Worm (Caenorhabditis elegans) whole organism, L2 larva: Measurements from ENCODE around the gene K12G11.6.

Experiments
- C34F6.9 ChIP-seq: fragments of 150-350 bp; optimal IDR thresholded peaks from 2 replicates; lab custom pipeline; 2014; ENCODE audit warnings: missing biosample characterization, missing genetic modification characterization
- F13H6.1 ChIP-seq: sonication (generic microtip); optimal IDR thresholded peaks from 2 replicates; lab custom pipeline; 2016; ENCODE audit warnings: missing genetic modification characterization, missing compliant biosample characterization
- R02D3.7 ChIP-seq: fragments of 150-350 bp; optimal IDR thresholded peaks from 2 replicates; lab custom pipeline; 2014; ENCODE audit warnings: missing biosample characterization, missing genetic modification characterization
- Y55F3AM.14 ChIP-seq: fragments of 200-800 bp; sonication (Bioruptor generic); optimal IDR thresholded peaks from 2 replicates; lab custom pipeline; 2018; ENCODE audit warnings: mild to moderate bottlenecking, missing genetic modification characterization, missing compliant biosample characterization
- alr-1 ChIP-seq: fragments of 150-350 bp; optimal IDR thresholded peaks from 2 replicates; lab custom pipeline; 2014; ENCODE audit warnings: missing biosample characterization, missing genetic modification characterization
- ama-1 ChIP-seq: fragments of 150-350 bp; optimal IDR thresholded peaks from 2 replicates; lab custom pipeline; 2018; ENCODE audit warnings: inconsistent platforms
- blmp-1 ChIP-seq: sonication (generic microtip); optimal IDR thresholded peaks from 2 replicates; lab custom pipeline; 2017; ENCODE audit warnings: missing genetic modification characterization, mild to moderate bottlenecking, missing compliant biosample characterization, antibody characterized with exemption, moderate library complexity; ENCODE audit not compliant: insufficient read depth
- ceh-16 ChIP-seq: fragments of 150-350 bp; optimal IDR thresholded peaks from 2 replicates; lab custom pipeline; 2014; ENCODE audit warnings: missing biosample characterization, missing genetic modification characterization
- crh-2 ChIP-seq: sonication (generic microtip); optimal IDR thresholded peaks from 2 replicates; lab custom pipeline; 2017; ENCODE audit warnings: missing biosample characterization, missing genetic modification characterization
- dmd-4 ChIP-seq: sonication (generic microtip); optimal IDR thresholded peaks from 2 replicates; lab custom pipeline; 2017; ENCODE audit warnings: missing biosample characterization, missing genetic modification characterization
- egl-27 ChIP-seq: sonication (generic microtip); optimal IDR thresholded peaks from 3 replicates; lab custom pipeline; 2017; ENCODE audit warnings: missing biosample characterization, missing genetic modification reagents, missing genetic modification characterization
- elt-1 ChIP-seq: fragments of 150-350 bp; optimal IDR thresholded peaks from 2 replicates; lab custom pipeline; 2014; ENCODE audit warnings: missing biosample characterization, missing genetic modification characterization
- fos-1 ChIP-seq: fragments of 150-350 bp; optimal IDR thresholded peaks from 2 replicates; lab custom pipeline; 2014; ENCODE audit warnings: missing biosample characterization, missing genetic modification characterization
- lin-11 ChIP-seq: fragments of 150-350 bp; sonication (generic microtip); optimal IDR thresholded peaks from 2 replicates; lab custom pipeline; 2014; ENCODE audit warnings: missing biosample characterization, missing genetic modification characterization, inconsistent platforms, mixed read lengths
- lin-13 ChIP-seq: fragments of 150-350 bp; optimal IDR thresholded peaks from 2 replicates; lab custom pipeline; 2014; ENCODE audit warnings: missing biosample characterization, missing genetic modification reagents, missing genetic modification characterization
- lin-39 ChIP-seq: fragments of 150-350 bp; optimal IDR thresholded peaks from 2 replicates; lab custom pipeline; 2014; ENCODE audit warnings: missing biosample characterization, missing genetic modification reagents, missing genetic modification characterization
- lsy-2 ChIP-seq, 2 experiments: fragments of 150-350 bp in 1 of 2; sonication (generic microtip) in 1 of 2; optimal IDR thresholded peaks; 2 replicates each; lab custom pipeline; 2014 to 2017; ENCODE audit warnings: missing biosample characterization in 2 of 2, missing genetic modification characterization in 2 of 2
- mab-5 ChIP-seq: fragments of 150-350 bp; optimal IDR thresholded peaks from 2 replicates; lab custom pipeline; 2014; ENCODE audit warnings: missing biosample characterization, missing genetic modification characterization
- mbf-1 ChIP-seq: sonication (generic microtip); optimal IDR thresholded peaks from 2 replicates; lab custom pipeline; 2017; ENCODE audit warnings: missing biosample characterization, missing genetic modification characterization
- mdl-1 ChIP-seq, 2 experiments: fragments of 150-350 bp in 1 of 2; sonication (generic microtip) in 1 of 2; optimal IDR thresholded peaks; 2 replicates each; lab custom pipeline; 2017; ENCODE audit warnings: missing biosample characterization in 2 of 2, missing genetic modification characterization in 2 of 2
- nhr-10 ChIP-seq: sonication (generic microtip); optimal IDR thresholded peaks from 2 replicates; lab custom pipeline; 2017; ENCODE audit warnings: missing biosample characterization, missing genetic modification characterization
- nhr-11 ChIP-seq: fragments of 150-350 bp; optimal IDR thresholded peaks from 2 replicates; lab custom pipeline; 2014; ENCODE audit warnings: missing biosample characterization, missing genetic modification characterization
- nhr-12 ChIP-seq: fragments of 150-350 bp; optimal IDR thresholded peaks from 2 replicates; lab custom pipeline; 2014; ENCODE audit warnings: missing biosample characterization, missing genetic modification characterization
- nhr-129 ChIP-seq: fragments of 150-350 bp; optimal IDR thresholded peaks from 2 replicates; lab custom pipeline; 2014; ENCODE audit warnings: missing biosample characterization, missing genetic modification characterization
- nhr-21 ChIP-seq: fragments of 150-350 bp; optimal IDR thresholded peaks from 2 replicates; lab custom pipeline; 2014; ENCODE audit warnings: missing biosample characterization, missing genetic modification characterization
- nhr-23 ChIP-seq: fragments of 150-350 bp; optimal IDR thresholded peaks from 2 replicates; lab custom pipeline; 2014; ENCODE audit warnings: missing biosample characterization, missing genetic modification reagents, missing genetic modification characterization
- nhr-237 ChIP-seq: fragments of 150-350 bp; optimal IDR thresholded peaks from 2 replicates; lab custom pipeline; 2014; ENCODE audit warnings: missing biosample characterization, missing genetic modification characterization
- nhr-25 ChIP-seq: fragments of 150-350 bp; sonication (generic microtip); optimal IDR thresholded peaks from 3 replicates; lab custom pipeline; 2014; ENCODE audit warnings: missing biosample characterization, missing genetic modification characterization
- nhr-6 ChIP-seq: fragments of 150-350 bp; optimal IDR thresholded peaks from 2 replicates; lab custom pipeline; 2014; ENCODE audit warnings: missing biosample characterization, missing genetic modification characterization
- peb-1 ChIP-seq: fragments of 150-350 bp; optimal IDR thresholded peaks from 2 replicates; lab custom pipeline; 2014; ENCODE audit warnings: missing biosample characterization, missing genetic modification characterization
- skn-1 ChIP-seq: sonication (generic microtip); optimal IDR thresholded peaks from 2 replicates; lab custom pipeline; 2017; ENCODE audit warnings: missing biosample characterization, missing genetic modification characterization
- sma-3 ChIP-seq: sonication (generic microtip); optimal IDR thresholded peaks from 2 replicates; lab custom pipeline; 2016; ENCODE audit warnings: missing genetic modification reagents, missing genetic modification characterization, missing compliant biosample characterization
- sma-9 ChIP-seq, 2 experiments: fragments of 150-350 bp in 1 of 2; sonication (generic microtip) in 1 of 2; optimal IDR thresholded peaks; 2 replicates each; lab custom pipeline; 2014 to 2016; ENCODE audit warnings: missing genetic modification characterization in 2 of 2, mild to moderate bottlenecking in 1 of 2, missing biosample characterization in 1 of 2, missing compliant biosample characterization in 1 of 2, missing genetic modification reagents in 1 of 2, moderate library complexity in 1 of 2
- snpc-4 ChIP-seq: fragments of 150-350 bp; optimal IDR thresholded peaks from 2 replicates; lab custom pipeline; 2014; ENCODE audit warnings: missing biosample characterization, missing genetic modification characterization
- zag-1 ChIP-seq: fragments of 150-350 bp; optimal IDR thresholded peaks from 2 replicates; lab custom pipeline; 2014; ENCODE audit warnings: missing biosample characterization, missing genetic modification characterization
- ztf-1 ChIP-seq: fragments of 200-800 bp; sonication (Bioruptor generic); conservative IDR thresholded peaks from 2 replicates; pipeline ENCODE4 v1.3.6; 2022; ENCODE audit warnings: missing genetic modification characterization, missing compliant biosample characterization
- ztf-4 ChIP-seq: fragments of 150-350 bp; optimal IDR thresholded peaks from 2 replicates; lab custom pipeline; 2014; ENCODE audit warnings: missing biosample characterization, missing genetic modification characterization

K12G11.6 gene

DNA sequence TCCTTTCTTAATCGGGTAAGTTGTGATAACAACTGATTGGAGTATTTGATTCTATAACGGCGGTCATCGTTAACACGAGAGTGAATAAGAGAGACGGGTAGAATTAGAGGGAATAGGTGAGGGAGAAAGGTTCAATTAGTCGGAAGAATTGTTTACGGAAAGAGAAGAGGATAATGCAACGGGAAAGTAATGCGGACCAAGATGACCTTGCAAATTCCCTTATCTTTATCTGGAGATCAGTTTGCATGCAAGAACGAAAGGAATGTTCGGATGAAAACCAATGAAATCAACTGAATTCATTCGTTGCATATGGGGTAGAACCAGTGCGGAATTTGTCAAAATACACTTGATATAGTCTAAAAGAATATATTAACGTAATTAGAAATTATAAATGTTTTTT, 8.0 kb downstream of the K12G11.6 start:
- TF ChIP-seq ztf-4 = no peak
- TF ChIP-seq ama-1 (lab: Kevin White, UChicago) = no peak
- no peak for TF ChIP-seq nhr-237 (tag; lab: Kevin White, UChicago)
- no peak for TF ChIP-seq egl-27 (tag; lab: Kevin White, UChicago)
- TF ChIP-seq nhr-11 (tag; lab: Kevin White, UChicago) = no peak
- no peak for TF ChIP-seq mab-5 (tag; lab: Kevin White, UChicago)
- no peak for TF ChIP-seq sma-9 (GFP tag; optimal IDR thresholded peaks at IDR 0.05; lab: Kevin White, UChicago)
- TF ChIP-seq sma-9 (tag; optimal IDR thresholded peaks at IDR 0.05; lab: Kevin White, UChicago) = no peak
- TF ChIP-seq nhr-21 = no peak
- TF ChIP-seq Y55F3AM.14 (GFP tag; lab: Kevin White, UChicago) = no peak
- no peak for TF ChIP-seq nhr-25 (tag; lab: Kevin White, UChicago)
- TF ChIP-seq lin-39 = no peak
- no peak for TF ChIP-seq mdl-1 (tag; optimal IDR thresholded peaks at IDR 0.05; lab: Kevin White, UChicago)
- TF ChIP-seq blmp-1 (tag; lab: Kevin White, UChicago) = no peak
- TF ChIP-seq lsy-2 (tag; optimal IDR thresholded peaks at IDR 0.05; lab: Kevin White, UChicago) = no peak
- no peak for TF ChIP-seq alr-1 (tag; lab: Kevin White, UChicago)
- no peak for TF ChIP-seq nhr-12 (tag; lab: Kevin White, UChicago)
- TF ChIP-seq, all 48 proteins: peak for 0

DNA sequence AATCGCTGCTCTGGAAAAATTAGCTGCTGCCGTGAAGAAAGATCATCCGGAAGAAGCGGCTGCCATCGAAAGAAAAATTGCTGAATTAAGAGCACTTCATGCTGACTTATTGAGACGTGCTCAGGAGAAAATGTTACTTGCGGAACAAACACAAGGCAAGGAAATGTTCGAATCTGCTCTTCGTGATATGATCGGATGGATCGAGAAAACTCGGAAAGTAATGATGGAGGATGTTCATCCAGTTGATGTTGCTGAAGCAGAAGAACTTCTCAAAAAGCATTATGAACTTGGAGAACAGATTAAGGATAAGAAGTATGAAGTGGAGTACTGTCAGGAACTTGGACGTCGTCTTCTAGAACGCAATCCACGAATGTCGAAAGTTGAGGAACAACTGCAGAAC, 11.8 kb downstream of the K12G11.6 start:
- TF ChIP-seq zag-1 (tag; lab: Kevin White, UChicago) (no peak), egl-27 (tag; lab: Kevin White, UChicago) (no peak), nhr-237 (tag; lab: Kevin White, UChicago) (no peak), skn-1 (tag; lab: Kevin White, UChicago) (no peak), ceh-16 (tag; lab: Kevin White, UChicago) (no peak), R02D3.7 (no peak)
- TF ChIP-seq, all 48 proteins: peak for 0

DNA sequence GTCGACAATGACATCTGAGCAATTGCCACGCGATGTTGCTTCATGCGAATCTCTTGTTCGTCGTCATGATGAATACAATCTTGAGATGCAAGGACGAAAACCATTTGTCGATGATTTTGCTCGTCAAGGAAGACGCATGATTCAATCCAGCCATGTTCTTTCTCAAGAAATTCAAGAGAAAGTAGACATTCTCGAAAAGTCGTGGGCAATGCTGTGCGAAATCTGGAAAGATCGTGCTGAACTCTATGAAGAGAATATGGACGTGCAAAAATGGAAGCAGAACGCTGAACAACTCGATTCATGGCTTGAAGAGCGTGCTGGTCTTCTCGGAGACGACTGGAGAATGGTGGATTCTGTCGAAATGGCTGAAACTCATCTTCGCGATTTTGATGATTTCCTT, 19.2 kb downstream of the K12G11.6 start:
- TF ChIP-seq crh-2 (no peak), F13H6.1 (no peak), elt-1 (tag; lab: Kevin White, UChicago) (no peak), fos-1 (no peak), nhr-6 (tag; lab: Kevin White, UChicago) (no peak), peb-1 (tag; lab: Kevin White, UChicago) (no peak), nhr-129 (no peak), nhr-23 (tag; lab: Kevin White, UChicago) (no peak), R02D3.7 (no peak), mbf-1 (tag; lab: Kevin White, UChicago) (no peak), Y55F3AM.14 (GFP tag; lab: Kevin White, UChicago) (no peak), snpc-4 (tag; lab: Kevin White, UChicago) (no peak), dmd-4 (tag; lab: Kevin White, UChicago) (no peak), sma-3 (GFP tag; lab: Kevin White, UChicago) (no peak), nhr-11 (tag; lab: Kevin White, UChicago) (no peak), nhr-237 (tag; lab: Kevin White, UChicago) (no peak), nhr-10 (no peak), lin-11 (tag; lab: Kevin White, UChicago) (no peak), lin-13 (GFP tag; lab: Kevin White, UChicago) (no peak)

DNA sequence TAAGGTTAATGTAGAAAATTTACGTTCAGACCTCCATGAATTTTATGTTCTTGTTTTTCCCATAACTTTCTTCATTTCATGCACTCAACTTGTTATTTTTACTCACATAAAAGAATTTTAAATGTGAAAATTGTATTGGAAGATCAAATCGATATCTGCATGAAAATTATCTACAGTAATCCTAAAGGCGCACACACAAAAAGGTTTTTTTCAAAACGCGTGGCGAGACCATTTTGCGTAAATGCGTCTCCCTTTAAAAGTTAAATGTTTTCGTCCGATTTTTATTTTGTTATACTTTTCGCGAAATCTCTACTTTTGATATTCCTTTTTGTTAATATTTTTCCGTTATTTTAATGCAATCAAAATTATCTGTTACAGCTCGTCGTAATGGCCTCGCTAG, 23.1 kb downstream of the K12G11.6 start, which contains the start of gene R31.2:
Gene R31.2, plus strand, starts transcription at position 388 of the 400 bp plus-strand sequence.
- TF ChIP-seq blmp-1 (tag; lab: Kevin White, UChicago) = no peak
- TF ChIP-seq nhr-12 (tag; lab: Kevin White, UChicago) = no peak
- no peak for TF ChIP-seq elt-1 (tag; lab: Kevin White, UChicago)
- no peak for TF ChIP-seq sma-3 (GFP tag; lab: Kevin White, UChicago)
- no peak for TF ChIP-seq mdl-1 (tag; optimal IDR thresholded peaks at IDR 0.05; lab: Kevin White, UChicago)
- TF ChIP-seq C34F6.9 = no peak
- TF ChIP-seq skn-1 (tag; lab: Kevin White, UChicago) = no peak
- TF ChIP-seq ztf-1 (GFP tag; lab: Robert Waterston, UW) = no peak
